Fruit fly (Drosophila melanogaster) whole organism, pupa: Measurements from ENCODE around the gene CG4520.

Source experiments
- CG10348 ChIP-seq: fragments of 200-800 bp; sonication (Bioruptor generic); IDR thresholded peaks from 2 replicates; pipeline ENCODE4 v1.3.6; 2022; ENCODE audit warnings: missing biosample characterization, missing genetic modification characterization
- CG15710 ChIP-seq: fragments of 200-800 bp; sonication (Bioruptor generic); optimal IDR thresholded peaks from 2 replicates; lab custom pipeline; 2018; ENCODE audit warnings: missing biosample characterization, mild to moderate bottlenecking, missing genetic modification characterization, moderate library complexity
- CG32121 ChIP-seq: fragments of 200-800 bp; sonication (Bioruptor generic); IDR thresholded peaks from 2 replicates; pipeline ENCODE4 v1.3.6; 2022; ENCODE audit warnings: missing biosample characterization, missing genetic modification characterization
- CG8159 ChIP-seq: fragments of 200-800 bp; sonication (Bioruptor generic); optimal IDR thresholded peaks from 3 replicates; lab custom pipeline; 2018; ENCODE audit warnings: missing biosample characterization, mild to moderate bottlenecking, missing genetic modification characterization, moderate library complexity
- CG9948 ChIP-seq: fragments of 200-800 bp; sonication (Bioruptor generic); optimal IDR thresholded peaks from 2 replicates; lab custom pipeline; 2018; ENCODE audit warnings: missing biosample characterization, mild to moderate bottlenecking, missing genetic modification characterization, moderate library complexity
- D1 ChIP-seq: fragments of 200-800 bp; sonication (Bioruptor generic); optimal IDR thresholded peaks from 2 replicates; lab custom pipeline; 2018; ENCODE audit warnings: missing biosample characterization, mild to moderate bottlenecking, missing genetic modification characterization, moderate library complexity
- EcR ChIP-seq: fragments of 200-800 bp; sonication (Bioruptor generic); optimal IDR thresholded peaks from 3 replicates; lab custom pipeline; 2019; ENCODE audit warnings: missing biosample characterization, missing genetic modification characterization, mild to moderate bottlenecking, moderate library complexity, missing genetic modification reagents
- Ets98B ChIP-seq: fragments of 200-800 bp; sonication (Bioruptor generic); IDR thresholded peaks from 2 replicates; pipeline ENCODE4 v1.3.6; 2022; ENCODE audit warnings: missing biosample characterization, missing genetic modification characterization
- Pif1B ChIP-seq: fragments of 200-800 bp; sonication (Bioruptor generic); optimal IDR thresholded peaks from 3 replicates; lab custom pipeline; 2016; ENCODE audit warnings: missing biosample characterization, missing genetic modification characterization
- Snoo ChIP-seq: fragments of 200-800 bp; sonication (Bioruptor generic); optimal IDR thresholded peaks from 3 replicates; lab custom pipeline; 2017; ENCODE audit warnings: missing biosample characterization, mild to moderate bottlenecking, missing genetic modification characterization, inconsistent platforms
- fd96Ca ChIP-seq: fragments of 200-800 bp; sonication (Bioruptor generic); IDR thresholded peaks from 3 replicates; pipeline ENCODE4 v1.3.6; 2022; ENCODE audit warnings: missing biosample characterization, missing genetic modification characterization
- gl ChIP-seq: fragments of 200-800 bp; sonication (Bioruptor generic); optimal IDR thresholded peaks from 2 replicates; lab custom pipeline; 2018; ENCODE audit warnings: missing biosample characterization, mild to moderate bottlenecking, missing genetic modification characterization
- rn ChIP-seq: fragments of 200-800 bp; sonication (Bioruptor generic); IDR thresholded peaks from 2 replicates; pipeline ENCODE4 v1.3.6; 2022; ENCODE audit warnings: missing biosample characterization, missing genetic modification characterization

DNA sequence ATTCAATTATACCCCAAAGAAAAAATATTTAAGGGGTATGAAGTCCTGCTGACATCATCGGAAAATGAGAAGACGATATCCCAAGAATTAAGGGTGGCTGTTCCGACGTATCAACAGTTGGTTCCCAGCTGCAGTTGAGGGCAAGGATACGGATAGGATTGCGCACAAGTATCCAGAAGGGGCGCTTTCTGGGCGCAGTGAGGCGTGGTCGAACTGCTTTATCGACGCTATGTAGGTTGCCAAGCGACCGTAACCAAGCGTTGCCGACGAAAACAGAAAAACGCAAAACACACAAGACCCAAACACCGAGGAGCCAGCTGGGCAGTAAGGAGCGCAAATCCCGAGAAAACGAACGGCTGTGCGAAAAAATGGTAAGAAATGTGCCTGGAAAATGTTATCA, 29.7 kb downstream of the CG4520 start, which contains the start of gene Ttc26:
- TF ChIP-seq Snoo (tag; lab: Kevin White, UChicago) = no peak
- no peak for TF ChIP-seq Pif1B (GFP tag; lab: Kevin White, UChicago)
- TF ChIP-seq CG10348 (GFP tag; lab: Robert Waterston, UW) = no peak
- TF ChIP-seq EcR (GFP tag; lab: Kevin White, UChicago) = no peak
- no peak for TF ChIP-seq D1 (tag; lab: Kevin White, UChicago)
- no peak for TF ChIP-seq rn (GFP tag; lab: Robert Waterston, UW)
- TF ChIP-seq fd96Ca (GFP tag; lab: Robert Waterston, UW) = no peak
- TF ChIP-seq CG8159 (tag; lab: Kevin White, UChicago) = no peak
- TF ChIP-seq Ets98B (GFP tag; lab: Robert Waterston, UW) = no peak
- no peak for TF ChIP-seq CG32121 (GFP tag; lab: Robert Waterston, UW)
- no peak for TF ChIP-seq CG9948 (tag; lab: Kevin White, UChicago)
- no peak for TF ChIP-seq CG15710 (tag; lab: Kevin White, UChicago)
- no peak for TF ChIP-seq gl (tag; lab: Kevin White, UChicago)
